Fruit fly (Drosophila melanogaster): ENCODE measurements around the gene Teh4.

Gene Teh4

dm6 chr3L:4138804-4139521 is 39.1 kb downstream of the Teh4 start, which contains the start of the genes Rop and Ras64B (continued):
- TF ChIP-seq crp (GFP tag; optimal IDR thresholded peaks at IDR 0.05) (peak in 1 of 2 experiments; percentile 25), CG15601 (tag; optimal IDR thresholded peaks at IDR 0.05) (peak; percentile 42), Blimp-1 (GFP tag; optimal IDR thresholded peaks at IDR 0.05) (no peak), Lim3 (GFP tag; IDR thresholded peaks at IDR 0.05) (no peak), bsh (GFP tag; optimal IDR thresholded peaks at IDR 0.05) (no peak), sc (optimal IDR thresholded peaks at IDR 0.05) (no peak), sc (GFP tag; optimal IDR thresholded peaks at IDR 0.05) (no peak), CG14014 (GFP tag; IDR thresholded peaks at IDR 0.05) (no peak), nom (GFP tag; optimal IDR thresholded peaks at IDR 0.05) (no peak), CG6791 (GFP tag; IDR thresholded peaks at IDR 0.05; ENCODE audit: partially characterized antibody) (peak; percentile 85), H15 (GFP tag; IDR thresholded peaks at IDR 0.05) (no peak), sens (GFP tag) (peak; percentile 90), CG3838 (GFP tag; optimal IDR thresholded peaks at IDR 0.05) (no peak), CG13624 (GFP tag; optimal IDR thresholded peaks at IDR 0.05) (peak; percentile 43), D (optimal IDR thresholded peaks at IDR 0.05) (no peak), D (GFP tag; optimal IDR thresholded peaks at IDR 0.05) (no peak), pzg (GFP tag; optimal IDR thresholded peaks at IDR 0.05) (peak; percentile 99), sug (tag; optimal IDR thresholded peaks at IDR 0.05) (peak; percentile 49), pum (GFP tag; optimal IDR thresholded peaks at IDR 0.05) (no peak), btn (GFP tag; optimal IDR thresholded peaks at IDR 0.05) (no peak), zen2 (GFP tag; IDR thresholded peaks at IDR 0.05; ENCODE audit: partially characterized antibody) (no peak; the same call in 1 of the 3 replicates), HmgZ (tag; optimal IDR thresholded peaks at IDR 0.05) (peak; percentile 89), CG15073 (GFP tag; optimal IDR thresholded peaks at IDR 0.05) (no peak), PHDP (tag; optimal IDR thresholded peaks at IDR 0.05) (peak; percentile 47), knrl (GFP tag; IDR thresholded peaks at IDR 0.05; ENCODE audit: partially characterized antibody) (peak; percentile 82), tio (GFP tag; optimal IDR thresholded peaks at IDR 0.05) (no peak), zf30C (GFP tag; optimal IDR thresholded peaks at IDR 0.05) (no peak), seq (GFP tag; IDR thresholded peaks at IDR 0.05) (no peak), amos (GFP tag; IDR thresholded peaks at IDR 0.05; ENCODE audit: partially characterized antibody) (peak; percentile 94), Side (GFP tag; optimal IDR thresholded peaks at IDR 0.05) (no peak), crol (GFP tag; IDR thresholded peaks at IDR 0.05) (peak; percentile 96), CG7928 (GFP tag; optimal IDR thresholded peaks at IDR 0.05) (peak; percentile 50), CG34224 (GFP tag; IDR thresholded peaks at IDR 0.05; ENCODE audit: partially characterized antibody) (peak; percentile 86), Ssrp (tag; optimal IDR thresholded peaks at IDR 0.05) (no peak), C15 (GFP tag; IDR thresholded peaks at IDR 0.05) (no peak), Vsx1 (GFP tag; optimal IDR thresholded peaks at IDR 0.05) (no peak), toy (GFP tag; IDR thresholded peaks at IDR 0.05) (no peak), Opbp (GFP tag; IDR thresholded peaks at IDR 0.05; ENCODE audit: partially characterized antibody) (peak; percentile 92), Mad (GFP tag; optimal IDR thresholded peaks at IDR 0.05) (no peak), Fer1 (GFP tag; optimal IDR thresholded peaks at IDR 0.05) (peak; percentile 66), slbo (GFP tag; IDR thresholded peaks at IDR 0.05) (peak; percentile 13; the same call in 1 of the 2 replicates), CG31365 (tag; optimal IDR thresholded peaks at IDR 0.05) (no peak), CG11504 (tag; optimal IDR thresholded peaks at IDR 0.05) (no peak), Hr51 (GFP tag; optimal IDR thresholded peaks at IDR 0.05) (peak in 1 of 2 experiments; percentile 39), CG7963 (GFP tag; IDR thresholded peaks at IDR 0.05; ENCODE audit: partially characterized antibody) (peak; percentile 77), tll (GFP tag; optimal IDR thresholded peaks at IDR 0.05) (peak in 1 of 2 experiments; percentile 56), ttk (GFP tag; IDR thresholded peaks at IDR 0.05) (no peak), CG7372 (GFP tag; IDR thresholded peaks at IDR 0.05) (no peak)

Data from whole organism, embryonic.